Worm (Caenorhabditis elegans) whole organism, L2 larva: ENCODE data around the gene set-26.

Experiments used
- Y55F3AM.14 ChIP-seq: fragments of 200-800 bp; sonication (Bioruptor generic); optimal IDR thresholded peaks from 2 replicates; lab custom pipeline; 2018; ENCODE audit warnings: mild to moderate bottlenecking, missing genetic modification characterization, missing compliant biosample characterization
- ZK546.5 ChIP-seq: sonication (generic microtip); optimal IDR thresholded peaks from 2 replicates; lab custom pipeline; 2017; ENCODE audit warnings: missing biosample characterization, missing genetic modification characterization
- ama-1 ChIP-seq: fragments of 150-350 bp; optimal IDR thresholded peaks from 2 replicates; lab custom pipeline; 2018; ENCODE audit warnings: inconsistent platforms
- ceh-82 ChIP-seq: fragments of 150-350 bp; optimal IDR thresholded peaks from 2 replicates; lab custom pipeline; 2014; ENCODE audit warnings: missing biosample characterization, missing genetic modification characterization
- egl-27 ChIP-seq: sonication (generic microtip); optimal IDR thresholded peaks from 3 replicates; lab custom pipeline; 2017; ENCODE audit warnings: missing biosample characterization, missing genetic modification reagents, missing genetic modification characterization
- elt-1 ChIP-seq: fragments of 150-350 bp; optimal IDR thresholded peaks from 2 replicates; lab custom pipeline; 2014; ENCODE audit warnings: missing biosample characterization, missing genetic modification characterization
- mdl-1 ChIP-seq, 2 experiments: fragments of 150-350 bp in 1 of 2; sonication (generic microtip) in 1 of 2; optimal IDR thresholded peaks; 2 replicates each; lab custom pipeline; 2017; ENCODE audit warnings: missing biosample characterization in 2 of 2, missing genetic modification characterization in 2 of 2
- nhr-10 ChIP-seq: sonication (generic microtip); optimal IDR thresholded peaks from 2 replicates; lab custom pipeline; 2017; ENCODE audit warnings: missing biosample characterization, missing genetic modification characterization
- nhr-12 ChIP-seq: fragments of 150-350 bp; optimal IDR thresholded peaks from 2 replicates; lab custom pipeline; 2014; ENCODE audit warnings: missing biosample characterization, missing genetic modification characterization
- nhr-129 ChIP-seq: fragments of 150-350 bp; optimal IDR thresholded peaks from 2 replicates; lab custom pipeline; 2014; ENCODE audit warnings: missing biosample characterization, missing genetic modification characterization
- snpc-4 ChIP-seq: fragments of 150-350 bp; optimal IDR thresholded peaks from 2 replicates; lab custom pipeline; 2014; ENCODE audit warnings: missing biosample characterization, missing genetic modification characterization
- zag-1 ChIP-seq: fragments of 150-350 bp; optimal IDR thresholded peaks from 2 replicates; lab custom pipeline; 2014; ENCODE audit warnings: missing biosample characterization, missing genetic modification characterization
- ztf-4 ChIP-seq: fragments of 150-350 bp; optimal IDR thresholded peaks from 2 replicates; lab custom pipeline; 2014; ENCODE audit warnings: missing biosample characterization, missing genetic modification characterization

DNA sequence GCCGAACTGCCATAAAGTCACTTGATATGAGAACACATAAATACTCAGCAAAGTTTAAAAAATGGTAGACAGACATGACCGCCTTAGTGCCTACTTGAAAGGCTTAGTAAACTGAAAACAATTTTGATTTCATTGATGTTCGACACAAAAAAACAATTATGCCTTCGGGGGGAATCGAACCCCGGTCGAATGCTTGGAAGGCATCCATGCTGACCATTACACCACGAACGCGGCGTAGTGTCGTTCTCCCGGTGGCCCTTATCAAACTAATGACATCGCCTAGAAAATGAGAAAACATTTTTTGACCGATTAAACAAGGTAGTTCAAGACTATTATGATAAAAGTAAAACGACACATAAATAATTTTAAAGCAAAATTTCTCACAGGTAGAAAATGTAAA lies 28.5 kb upstream of the set-26 start:
- TF ChIP-seq zag-1 (tag; lab: Kevin White, UChicago): no peak
- TF ChIP-seq nhr-10: no peak
- no peak for TF ChIP-seq nhr-12
- TF ChIP-seq nhr-129 (tag; lab: Kevin White, UChicago): no peak
- TF ChIP-seq mdl-1 (tag; optimal IDR thresholded peaks at IDR 0.05; lab: Kevin White, UChicago): no peak
- no peak for TF ChIP-seq ZK546.5 (tag; lab: Kevin White, UChicago)
- TF ChIP-seq ztf-4: no peak
- no peak for TF ChIP-seq snpc-4
- no peak for TF ChIP-seq egl-27 (tag; lab: Kevin White, UChicago)
- no peak for TF ChIP-seq Y55F3AM.14 (GFP tag; lab: Kevin White, UChicago)
- no peak for TF ChIP-seq elt-1 (tag; lab: Kevin White, UChicago)
- no peak for TF ChIP-seq ama-1 (lab: Kevin White, UChicago)
- no peak for TF ChIP-seq ceh-82 (tag; lab: Kevin White, UChicago)
